Fruit fly (Drosophila melanogaster) whole organism, embryonic: ENCODE measurements around the gene tsl.

Experiments
- ATbp ChIP-seq: fragments of 200-800 bp; sonication (Bioruptor generic); optimal IDR thresholded peaks from 2 replicates; lab custom pipeline; 2017; ENCODE audit warnings: missing biosample characterization, mild to moderate bottlenecking, missing genetic modification characterization, missing genetic modification reagents
- Bteb2 ChIP-seq: fragments of 200-800 bp; sonication (Bioruptor generic); optimal IDR thresholded peaks from 2 replicates; lab custom pipeline; 2016; ENCODE audit warnings: missing biosample characterization, missing genetic modification characterization
- CG1024 ChIP-seq: fragments of 200-800 bp; sonication (Bioruptor generic); IDR thresholded peaks from 2 replicates; pipeline ENCODE4 v1.3.6; 2022; ENCODE audit warnings: missing biosample characterization, missing genetic modification characterization
- CG10565 ChIP-seq: fragments of 200-800 bp; sonication (Bioruptor generic); optimal IDR thresholded peaks from 3 replicates; lab custom pipeline; 2016; ENCODE audit warnings: missing biosample characterization, mild to moderate bottlenecking, missing genetic modification characterization
- CG10979 ChIP-seq: fragments of 200-800 bp; sonication (Bioruptor generic); optimal IDR thresholded peaks from 2 replicates; lab custom pipeline; 2018; ENCODE audit warnings: missing biosample characterization, mild to moderate bottlenecking, missing genetic modification characterization, moderate library complexity
- CG12659 ChIP-seq: fragments of 200-800 bp; sonication (Bioruptor generic); optimal IDR thresholded peaks from 3 replicates; lab custom pipeline; 2017; ENCODE audit warnings: mild to moderate bottlenecking, missing biosample characterization, missing genetic modification reagents, missing genetic modification characterization
- CG13424 ChIP-seq: fragments of 200-800 bp; sonication (Bioruptor generic); optimal IDR thresholded peaks from 2 replicates; lab custom pipeline; 2019; ENCODE audit warnings: missing biosample characterization, mild to moderate bottlenecking, missing genetic modification characterization, moderate library complexity
- CG14710 ChIP-seq: fragments of 200-800 bp; sonication (Bioruptor generic); optimal IDR thresholded peaks from 3 replicates; lab custom pipeline; 2019; ENCODE audit warnings: missing biosample characterization, mild to moderate bottlenecking, missing genetic modification characterization, moderate library complexity
- CG14860 ChIP-seq: fragments of 200-800 bp; sonication (Bioruptor generic); IDR thresholded peaks from 3 replicates; pipeline ENCODE4 v1.3.6; 2022; ENCODE audit warnings: missing biosample characterization, missing genetic modification characterization; ENCODE audit not compliant: partially characterized antibody
- CG16813 ChIP-seq: fragments of 200-800 bp; sonication (Bioruptor generic); IDR thresholded peaks from 3 replicates; pipeline ENCODE4 v1.3.6; 2022; ENCODE audit warnings: missing biosample characterization, missing genetic modification characterization; ENCODE audit not compliant: partially characterized antibody
- CG17361 ChIP-seq: fragments of 200-800 bp; sonication (Bioruptor generic); IDR thresholded peaks from 3 replicates; pipeline ENCODE4 v1.3.6; 2022; ENCODE audit warnings: missing biosample characterization, missing genetic modification characterization
- CG17385 ChIP-seq: fragments of 200-800 bp; sonication (Bioruptor generic); optimal IDR thresholded peaks from 3 replicates; lab custom pipeline; 2018; ENCODE audit warnings: missing biosample characterization, mild to moderate bottlenecking, missing genetic modification characterization
- CG17829 ChIP-seq: fragments of 200-800 bp; optimal IDR thresholded peaks from 2 replicates; lab custom pipeline; 2019; ENCODE audit warnings: missing biosample characterization, mild to moderate bottlenecking, missing genetic modification characterization, moderate library complexity
- CG2116 ChIP-seq: fragments of 200-800 bp; sonication (Bioruptor generic); optimal IDR thresholded peaks from 3 replicates; lab custom pipeline; 2018; ENCODE audit warnings: missing biosample characterization, mild to moderate bottlenecking, missing genetic modification characterization
- CG2712 ChIP-seq: fragments of 200-800 bp; optimal IDR thresholded peaks from 3 replicates; lab custom pipeline; 2019; ENCODE audit warnings: missing biosample characterization, mild to moderate bottlenecking, missing genetic modification characterization, moderate library complexity
- CG3163 ChIP-seq: fragments of 200-800 bp; sonication (Bioruptor generic); optimal IDR thresholded peaks from 3 replicates; lab custom pipeline; 2016; ENCODE audit warnings: missing biosample characterization, missing genetic modification characterization
- CG32532 ChIP-seq: fragments of 200-800 bp; sonication (Bioruptor generic); IDR thresholded peaks from 2 replicates; pipeline ENCODE4 v1.3.6; 2022; ENCODE audit warnings: missing biosample characterization, missing genetic modification characterization
- CG33213 ChIP-seq: fragments of 200-800 bp; sonication (Bioruptor generic); optimal IDR thresholded peaks from 3 replicates; lab custom pipeline; 2016; ENCODE audit warnings: missing biosample characterization, missing genetic modification characterization
- CG34422 ChIP-seq: fragments of 200-800 bp; sonication (Bioruptor generic); IDR thresholded peaks from 3 replicates; pipeline ENCODE4 v1.3.6; 2022; ENCODE audit warnings: missing biosample characterization, missing genetic modification characterization
- CG4617 ChIP-seq: fragments of 200-800 bp; sonication (Bioruptor generic); optimal IDR thresholded peaks from 3 replicates; lab custom pipeline; 2016; ENCODE audit warnings: missing biosample characterization, missing genetic modification characterization, borderline replicate concordance
- CG7963 ChIP-seq: fragments of 200-800 bp; sonication (Bioruptor generic); IDR thresholded peaks from 3 replicates; pipeline ENCODE4 v1.3.6; 2022; ENCODE audit warnings: missing biosample characterization, missing genetic modification characterization; ENCODE audit not compliant: partially characterized antibody
- CG9215 ChIP-seq: fragments of 200-800 bp; sonication (Bioruptor generic); IDR thresholded peaks from 2 replicates; pipeline ENCODE4 v1.3.6; 2022; ENCODE audit warnings: missing biosample characterization, missing genetic modification characterization
- CoRest ChIP-seq: fragments of 200-800 bp; sonication (Bioruptor generic); optimal IDR thresholded peaks from 3 replicates; lab custom pipeline; 2018; ENCODE audit warnings: missing biosample characterization, mild to moderate bottlenecking, missing genetic modification characterization, moderate library complexity
- Dp ChIP-seq: fragments of 200-800 bp; sonication (Bioruptor generic); optimal IDR thresholded peaks from 2 replicates; lab custom pipeline; 2018; ENCODE audit warnings: missing biosample characterization, mild to moderate bottlenecking, missing genetic modification characterization, moderate library complexity
- Ets97D ChIP-seq: fragments of 200-800 bp; sonication (Bioruptor generic); optimal IDR thresholded peaks from 3 replicates; lab custom pipeline; 2016; ENCODE audit warnings: missing biosample characterization, missing genetic modification characterization
- Hmr ChIP-seq: fragments of 200-800 bp; sonication (Bioruptor generic); optimal IDR thresholded peaks from 3 replicates; lab custom pipeline; 2017; ENCODE audit warnings: mild to moderate bottlenecking, missing biosample characterization, missing genetic modification reagents, missing genetic modification characterization
- Jarid2 ChIP-seq: fragments of 200-800 bp; sonication (Bioruptor generic); optimal IDR thresholded peaks from 3 replicates; lab custom pipeline; 2017; ENCODE audit warnings: mild to moderate bottlenecking, missing biosample characterization, missing genetic modification reagents, missing genetic modification characterization
- MESR4 ChIP-seq: fragments of 200-800 bp; sonication (Bioruptor generic); optimal IDR thresholded peaks from 2 replicates; lab custom pipeline; 2018; ENCODE audit warnings: missing biosample characterization, mild to moderate bottlenecking, missing genetic modification characterization, moderate library complexity
- Mad ChIP-seq: fragments of 200-800 bp; sonication (Bioruptor generic); optimal IDR thresholded peaks from 2 replicates; lab custom pipeline; 2016; ENCODE audit warnings: missing biosample characterization, missing genetic modification characterization
- Med ChIP-seq: fragments of 200-800 bp; sonication (Bioruptor generic); peaks from one replicate; lab custom pipeline; 2016; ENCODE audit warnings: missing biosample characterization, missing genetic modification characterization, mild to moderate bottlenecking, inconsistent platforms, moderate library complexity
- Sin3A ChIP-seq: fragments of >200 bp; optimal IDR thresholded peaks from 2 replicates; lab custom pipeline; 2018
- Sry-δ ChIP-seq: fragments of 200-800 bp; sonication (Bioruptor generic); optimal IDR thresholded peaks from 2 replicates; lab custom pipeline; 2016; ENCODE audit warnings: missing biosample characterization, missing genetic modification characterization
- Taf1 ChIP-seq: fragments of 200-800 bp; sonication (Bioruptor generic); IDR thresholded peaks from 2 replicates; pipeline ENCODE4 v1.3.6; 2022; ENCODE audit warnings: missing biosample characterization, missing genetic modification characterization
- az2 ChIP-seq: fragments of 200-800 bp; sonication (Bioruptor generic); optimal IDR thresholded peaks from 3 replicates; lab custom pipeline; 2016; ENCODE audit warnings: missing biosample characterization, missing genetic modification characterization
- bbx ChIP-seq: fragments of 200-800 bp; sonication (Bioruptor generic); IDR thresholded peaks from 2 replicates; pipeline ENCODE4 v1.3.6; 2022; ENCODE audit warnings: missing biosample characterization, missing genetic modification characterization; ENCODE audit not compliant: partially characterized antibody
- chn ChIP-seq: fragments of 200-800 bp; sonication (Bioruptor generic); optimal IDR thresholded peaks from 2 replicates; lab custom pipeline; 2016; ENCODE audit warnings: missing biosample characterization, missing genetic modification characterization
- dmrt11E ChIP-seq: fragments of 200-800 bp; sonication (Bioruptor generic); optimal IDR thresholded peaks from 3 replicates; lab custom pipeline; 2018; ENCODE audit warnings: missing biosample characterization, mild to moderate bottlenecking, missing genetic modification characterization, moderate library complexity
- gfzf ChIP-seq: fragments of 200-800 bp; sonication (Bioruptor generic); optimal IDR thresholded peaks from 2 replicates; lab custom pipeline; 2016; ENCODE audit warnings: missing biosample characterization, mild to moderate bottlenecking, missing genetic modification characterization, moderate library complexity
- grau ChIP-seq: fragments of 200-800 bp; optimal IDR thresholded peaks from 3 replicates; lab custom pipeline; 2019; ENCODE audit warnings: missing biosample characterization, mild to moderate bottlenecking, missing genetic modification characterization, moderate library complexity
- hkb ChIP-seq, 2 experiments: fragments of 200-800 bp in 1 of 2; fragments of >200 bp in 1 of 2; sonication (Bioruptor generic) in 1 of 2; IDR thresholded peaks in 1 of 2; optimal IDR thresholded peaks in 1 of 2; 2 replicates each; pipeline versions ENCODE4 v1.3.6 to Lab custom; 2017 to 2022; ENCODE audit warnings: missing biosample characterization in 1 of 2, missing genetic modification characterization in 1 of 2
- insv ChIP-seq, 2 experiments: fragments of 200-800 bp; sonication (Bioruptor generic); optimal IDR thresholded peaks; 3 replicates each; lab custom pipeline; 2016 to 2018; ENCODE audit warnings: missing biosample characterization in 2 of 2, missing genetic modification characterization in 2 of 2
- inv ChIP-seq: fragments of 200-800 bp; sonication (Bioruptor generic); IDR thresholded peaks from 2 replicates; pipeline ENCODE4 v1.3.6; 2022; ENCODE audit warnings: missing biosample characterization, missing genetic modification characterization; ENCODE audit not compliant: partially characterized antibody
- kni ChIP-seq: fragments of 200-800 bp; sonication (Bioruptor generic); optimal IDR thresholded peaks from 3 replicates; lab custom pipeline; 2017; ENCODE audit warnings: mild to moderate bottlenecking, missing biosample characterization, missing genetic modification reagents, missing genetic modification characterization
- nmo ChIP-seq: fragments of 200-800 bp; sonication (Bioruptor generic); optimal IDR thresholded peaks from 2 replicates; lab custom pipeline; 2018; ENCODE audit warnings: missing biosample characterization, mild to moderate bottlenecking, missing genetic modification characterization, moderate library complexity
- peb ChIP-seq: fragments of 200-800 bp; sonication (Bioruptor generic); IDR thresholded peaks from 2 replicates; pipeline ENCODE4 v1.3.6; 2022; ENCODE audit warnings: missing biosample characterization, missing genetic modification characterization
- phol ChIP-seq: fragments of 200-800 bp; sonication (Bioruptor generic); optimal IDR thresholded peaks from 3 replicates; lab custom pipeline; 2018; ENCODE audit warnings: missing biosample characterization, mild to moderate bottlenecking, missing genetic modification characterization, moderate library complexity
- sens ChIP-seq: fragments of 200-800 bp; sonication (Bioruptor generic); peaks from one replicate; lab custom pipeline; 2016; ENCODE audit warnings: missing biosample characterization, missing genetic modification characterization
- slbo ChIP-seq: fragments of 200-800 bp; sonication (Bioruptor generic); IDR thresholded peaks from 2 replicates; pipeline ENCODE4 v1.3.6; 2022; ENCODE audit warnings: missing biosample characterization, missing genetic modification characterization
- sug ChIP-seq: fragments of 200-800 bp; optimal IDR thresholded peaks from 2 replicates; lab custom pipeline; 2019; ENCODE audit warnings: missing biosample characterization, mild to moderate bottlenecking, missing genetic modification characterization, moderate library complexity
- trem ChIP-seq: fragments of 200-800 bp; optimal IDR thresholded peaks from 3 replicates; lab custom pipeline; 2019; ENCODE audit warnings: missing biosample characterization, mild to moderate bottlenecking, missing genetic modification characterization, moderate library complexity

tsl gene

DNA sequence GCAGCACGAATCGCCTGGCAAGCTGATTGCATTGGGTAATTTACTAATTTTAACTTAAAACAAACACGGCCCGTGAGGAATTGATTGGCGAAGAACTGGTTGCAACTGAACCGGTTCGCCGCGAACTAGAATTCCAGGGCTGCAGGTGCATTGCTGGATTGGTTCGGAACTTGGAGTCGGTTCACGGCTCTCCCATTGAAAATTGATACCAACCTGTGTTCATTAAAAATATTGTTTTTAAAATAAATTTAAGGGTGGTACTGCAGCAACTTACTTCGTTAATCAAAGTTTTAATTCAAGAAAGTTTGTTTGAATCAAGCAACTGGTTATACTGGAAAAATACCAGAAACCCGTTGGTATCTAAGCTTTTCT is 40.2 kb upstream of the tsl start, which contains the start of gene CASK (continued):
- TF ChIP-seq CG16813 (GFP tag; lab: Robert Waterston, UW), result peak; percentile 26; the same call in 1 of the 3 replicates
- peak; percentile 9 for TF ChIP-seq kni (GFP tag; lab: Kevin White, UChicago)
- no peak for TF ChIP-seq dmrt11E (tag; lab: Kevin White, UChicago)
- TF ChIP-seq bbx (GFP tag; lab: Robert Waterston, UW), result peak; percentile 80
- peak; percentile 39 for TF ChIP-seq CG4617 (GFP tag; lab: Kevin White, UChicago)
- TF ChIP-seq Bteb2 (GFP tag; lab: Kevin White, UChicago), result no peak
- TF ChIP-seq Med (GFP tag; lab: Kevin White, UChicago), result peak; percentile 75
- peak; percentile 14 for TF ChIP-seq CG2712
- TF ChIP-seq peb (GFP tag; lab: Robert Waterston, UW), result no peak
- TF ChIP-seq CG34422, result no peak
- TF ChIP-seq CG17361 (GFP tag; lab: Robert Waterston, UW), result peak; percentile 16; the same call in 1 of the 3 replicates
- TF ChIP-seq Jarid2 (GFP tag; lab: Kevin White, UChicago), result peak; percentile 43
- peak; percentile 24 for TF ChIP-seq sug (tag; lab: Kevin White, UChicago)
- TF ChIP-seq ATbp, result no peak
- TF ChIP-seq Ets97D, result peak; percentile 57
- TF ChIP-seq CG14860 (GFP tag; lab: Robert Waterston, UW), result peak; percentile 4; the same call in 1 of the 3 replicates
- peak; percentile 84 for TF ChIP-seq sens (GFP tag; lab: Kevin White, UChicago)
- TF ChIP-seq nmo, result peak; percentile 63
- TF ChIP-seq CG3163, result peak; percentile 12
- no peak for TF ChIP-seq CG10565 (GFP tag; lab: Kevin White, UChicago)
- peak; percentile 59; the same call in 1 of the 2 replicates for TF ChIP-seq inv (GFP tag; lab: Robert Waterston, UW)
- TF ChIP-seq az2 (GFP tag; lab: Kevin White, UChicago), result peak; percentile 11
- peak; percentile 43 for TF ChIP-seq CoRest (tag; lab: Kevin White, UChicago)
- TF ChIP-seq trem (tag; lab: Kevin White, UChicago), result peak; percentile 33
- TF ChIP-seq MESR4 (GFP tag; lab: Kevin White, UChicago), result peak; percentile 79
- no peak for TF ChIP-seq CG1024 (GFP tag; lab: Robert Waterston, UW)
- TF ChIP-seq phol (tag; lab: Kevin White, UChicago), result peak; percentile 15
- TF ChIP-seq CG32532, result no peak
- TF ChIP-seq Hmr (GFP tag; lab: Kevin White, UChicago), result peak; percentile 20
- TF ChIP-seq CG13424 (tag; lab: Kevin White, UChicago), result peak; percentile 15
- TF ChIP-seq CG17829 (tag; lab: Kevin White, UChicago), result no peak
- TF ChIP-seq CG33213 (GFP tag; lab: Kevin White, UChicago), result peak; percentile 49
- peak; percentile 40 for TF ChIP-seq CG14710
- peak; percentile 17 for TF ChIP-seq Sry-δ
- peak; percentile 5 for TF ChIP-seq CG2116 (GFP tag; lab: Kevin White, UChicago)
- peak; percentile 57 for TF ChIP-seq hkb (optimal IDR thresholded peaks at IDR 0.05; lab: Kevin White, UChicago)
- no peak for TF ChIP-seq hkb (GFP tag; IDR thresholded peaks at IDR 0.05; lab: Robert Waterston, UW)
- TF ChIP-seq Taf1 (GFP tag; lab: Robert Waterston, UW), result no peak
- TF ChIP-seq CG9215 (GFP tag; lab: Robert Waterston, UW), result no peak
- no peak for TF ChIP-seq CG7963 (GFP tag; lab: Robert Waterston, UW)
- peak; percentile 87 for TF ChIP-seq Dp (GFP tag; lab: Kevin White, UChicago)
- peak in 1 of 2 experiments; percentile 12 for TF ChIP-seq insv (GFP tag; optimal IDR thresholded peaks at IDR 0.05; lab: Kevin White, UChicago)
- TF ChIP-seq gfzf (GFP tag; lab: Kevin White, UChicago), result peak; percentile 86
- peak; percentile 12 for TF ChIP-seq grau (tag; lab: Kevin White, UChicago)
- peak; percentile 5 for TF ChIP-seq chn
- peak; percentile 43 for TF ChIP-seq CG12659 (GFP tag; lab: Kevin White, UChicago)
- peak; percentile 3 for TF ChIP-seq CG10979
- no peak for TF ChIP-seq Mad
- TF ChIP-seq Sin3A (lab: Kevin White, UChicago), result peak; percentile 48
- TF ChIP-seq CG17385 (GFP tag; lab: Kevin White, UChicago), result no peak
- TF ChIP-seq slbo (GFP tag; lab: Robert Waterston, UW), result 0 out of 2 replicates have a peak, but pooled peaks have one; percentile 9
